Worm (Caenorhabditis elegans) whole organism, L3 larva: ENCODE results near the gene T23F2.4.

Source experiments
- R02D3.7 ChIP-seq: fragments of 150-350 bp; optimal IDR thresholded peaks from 2 replicates; lab custom pipeline; 2014; ENCODE audit warnings: missing biosample characterization, missing genetic modification characterization
- aly-2 ChIP-seq: fragments of 150-350 bp; optimal IDR thresholded peaks from 2 replicates; lab custom pipeline; 2014; ENCODE audit warnings: missing biosample characterization, missing genetic modification characterization
- ama-1 ChIP-seq: fragments of 150-350 bp; optimal IDR thresholded peaks from 2 replicates; lab custom pipeline; 2018
- ceh-16 ChIP-seq: sonication (generic microtip); optimal IDR thresholded peaks from 2 replicates; lab custom pipeline; 2017; ENCODE audit warnings: missing biosample characterization, missing genetic modification characterization
- ceh-28 ChIP-seq: fragments of 150-350 bp; optimal IDR thresholded peaks from 2 replicates; lab custom pipeline; 2014; ENCODE audit warnings: missing biosample characterization, missing genetic modification reagents, missing genetic modification characterization
- ceh-82 ChIP-seq: fragments of 150-350 bp; optimal IDR thresholded peaks from 2 replicates; lab custom pipeline; 2014; ENCODE audit warnings: missing biosample characterization, missing genetic modification characterization
- ceh-9 ChIP-seq: sonication (generic microtip); optimal IDR thresholded peaks from 2 replicates; lab custom pipeline; 2018; ENCODE audit warnings: missing biosample characterization, missing genetic modification characterization
- daf-12 ChIP-seq: fragments of 150-350 bp; optimal IDR thresholded peaks from 2 replicates; lab custom pipeline; 2014; ENCODE audit warnings: missing biosample characterization, missing genetic modification reagents, missing genetic modification characterization
- egl-27 ChIP-seq: sonication (generic microtip); optimal IDR thresholded peaks from 4 replicates; lab custom pipeline; 2017; ENCODE audit warnings: missing biosample characterization, missing genetic modification reagents, missing genetic modification characterization
- egl-5 ChIP-seq: fragments of 150-350 bp; optimal IDR thresholded peaks from 2 replicates; lab custom pipeline; 2017; ENCODE audit warnings: missing biosample characterization, missing genetic modification reagents, missing genetic modification characterization, inconsistent platforms
- elt-2 ChIP-seq: sonication (generic microtip); optimal IDR thresholded peaks from 2 replicates; lab custom pipeline; 2016; ENCODE audit warnings: missing genetic modification reagents, mild to moderate bottlenecking, missing genetic modification characterization, missing compliant biosample characterization
- eor-1 ChIP-seq, 2 experiments: fragments of 150-350 bp; optimal IDR thresholded peaks; 2 replicates each; lab custom pipeline; 2014 to 2018; ENCODE audit warnings: missing biosample characterization in 2 of 2, missing genetic modification characterization in 2 of 2
- fkh-10 ChIP-seq: sonication (generic microtip); optimal IDR thresholded peaks from 2 replicates; lab custom pipeline; 2017; ENCODE audit warnings: missing biosample characterization, missing genetic modification reagents, missing genetic modification characterization
- fkh-2 ChIP-seq: fragments of 150-350 bp; optimal IDR thresholded peaks from 2 replicates; lab custom pipeline; 2014; ENCODE audit warnings: missing biosample characterization, missing genetic modification reagents, missing genetic modification characterization
- fos-1 ChIP-seq: fragments of 150-350 bp; optimal IDR thresholded peaks from 2 replicates; lab custom pipeline; 2014; ENCODE audit warnings: missing biosample characterization, missing genetic modification characterization
- hmg-11 ChIP-seq: sonication (generic microtip); optimal IDR thresholded peaks from 2 replicates; lab custom pipeline; 2016; ENCODE audit warnings: missing genetic modification characterization, missing compliant biosample characterization
- jun-1 ChIP-seq: fragments of 150-350 bp; optimal IDR thresholded peaks from 2 replicates; lab custom pipeline; 2014; ENCODE audit warnings: missing biosample characterization, missing genetic modification reagents, missing genetic modification characterization
- lin-15B ChIP-seq: fragments of 150-350 bp; optimal IDR thresholded peaks from 2 replicates; lab custom pipeline; 2014; ENCODE audit warnings: missing biosample characterization, missing genetic modification characterization
- lin-39 ChIP-seq: fragments of 150-350 bp; optimal IDR thresholded peaks from 2 replicates; lab custom pipeline; 2018; ENCODE audit warnings: missing biosample characterization, missing genetic modification reagents, missing genetic modification characterization
- lsy-12 ChIP-seq: sonication (generic microtip); optimal IDR thresholded peaks from 2 replicates; lab custom pipeline; 2016; ENCODE audit warnings: mild to moderate bottlenecking, missing genetic modification characterization, missing compliant biosample characterization
- mdl-1 ChIP-seq: fragments of 150-350 bp; optimal IDR thresholded peaks from 2 replicates; lab custom pipeline; 2014; ENCODE audit warnings: missing biosample characterization, missing genetic modification characterization
- mml-1 ChIP-seq: fragments of 150-350 bp; sonication (generic microtip); optimal IDR thresholded peaks from 3 replicates; lab custom pipeline; 2014; ENCODE audit warnings: missing biosample characterization, missing genetic modification characterization
- nfya-1 ChIP-seq: sonication (generic microtip); optimal IDR thresholded peaks from 2 replicates; lab custom pipeline; 2017; ENCODE audit warnings: missing genetic modification characterization, mild to moderate bottlenecking, missing compliant biosample characterization, antibody characterized with exemption, moderate library complexity; ENCODE audit not compliant: insufficient read depth
- nhr-23 ChIP-seq: fragments of 150-350 bp; optimal IDR thresholded peaks from 2 replicates; lab custom pipeline; 2014; ENCODE audit warnings: missing biosample characterization, missing genetic modification reagents, missing genetic modification characterization
- nhr-237 ChIP-seq: fragments of 150-350 bp; optimal IDR thresholded peaks from 2 replicates; lab custom pipeline; 2014; ENCODE audit warnings: missing biosample characterization, missing genetic modification characterization
- nhr-28 ChIP-seq: fragments of 150-350 bp; optimal IDR thresholded peaks from 2 replicates; lab custom pipeline; 2014; ENCODE audit warnings: missing biosample characterization, missing genetic modification characterization
- nhr-43 ChIP-seq: sonication (generic microtip); optimal IDR thresholded peaks from 2 replicates; lab custom pipeline; 2016; ENCODE audit warnings: mild to moderate bottlenecking, missing genetic modification characterization, missing compliant biosample characterization; ENCODE audit not compliant: poor library complexity, severe bottlenecking
- nhr-67 ChIP-seq: fragments of 150-350 bp; optimal IDR thresholded peaks from 2 replicates; lab custom pipeline; 2014; ENCODE audit warnings: missing biosample characterization, missing genetic modification characterization
- nhr-77 ChIP-seq: fragments of 150-350 bp; optimal IDR thresholded peaks from 2 replicates; lab custom pipeline; 2014; ENCODE audit warnings: missing biosample characterization, missing genetic modification characterization
- pha-4 ChIP-seq: fragments of 150-350 bp; optimal IDR thresholded peaks from 2 replicates; lab custom pipeline; 2014; ENCODE audit warnings: missing biosample characterization, missing genetic modification reagents, missing genetic modification characterization
- pqm-1 ChIP-seq: fragments of 150-350 bp; optimal IDR thresholded peaks from 2 replicates; lab custom pipeline; 2017; ENCODE audit warnings: missing biosample characterization, missing genetic modification characterization, inconsistent platforms
- sea-2 ChIP-seq: fragments of 150-350 bp; sonication (generic microtip); optimal IDR thresholded peaks from 4 replicates; lab custom pipeline; 2014; ENCODE audit warnings: missing biosample characterization, missing genetic modification reagents, missing genetic modification characterization
- skn-1 ChIP-seq: fragments of 150-350 bp; optimal IDR thresholded peaks from 2 replicates; lab custom pipeline; 2014; ENCODE audit warnings: missing biosample characterization, missing genetic modification characterization
- snpc-4 ChIP-seq: fragments of 150-350 bp; optimal IDR thresholded peaks from 2 replicates; lab custom pipeline; 2014; ENCODE audit warnings: missing biosample characterization, missing genetic modification characterization
- unc-39 ChIP-seq: sonication (generic microtip); optimal IDR thresholded peaks from 4 replicates; lab custom pipeline; 2017; ENCODE audit warnings: missing biosample characterization, missing genetic modification characterization
- unc-62 ChIP-seq: fragments of 150-350 bp; sonication (generic microtip); optimal IDR thresholded peaks from 4 replicates; lab custom pipeline; 2014; ENCODE audit warnings: missing biosample characterization, missing genetic modification reagents, missing genetic modification characterization
- zag-1 ChIP-seq: fragments of 150-350 bp; optimal IDR thresholded peaks from 2 replicates; lab custom pipeline; 2014; ENCODE audit warnings: missing biosample characterization, missing genetic modification characterization
- ztf-11 ChIP-seq: fragments of 150-350 bp; optimal IDR thresholded peaks from 2 replicates; lab custom pipeline; 2014; ENCODE audit warnings: missing biosample characterization, missing genetic modification characterization
- ztf-4 ChIP-seq: fragments of 150-350 bp; optimal IDR thresholded peaks from 2 replicates; lab custom pipeline; 2014; ENCODE audit warnings: missing biosample characterization, missing genetic modification characterization

The T23F2.4 gene

DNA sequence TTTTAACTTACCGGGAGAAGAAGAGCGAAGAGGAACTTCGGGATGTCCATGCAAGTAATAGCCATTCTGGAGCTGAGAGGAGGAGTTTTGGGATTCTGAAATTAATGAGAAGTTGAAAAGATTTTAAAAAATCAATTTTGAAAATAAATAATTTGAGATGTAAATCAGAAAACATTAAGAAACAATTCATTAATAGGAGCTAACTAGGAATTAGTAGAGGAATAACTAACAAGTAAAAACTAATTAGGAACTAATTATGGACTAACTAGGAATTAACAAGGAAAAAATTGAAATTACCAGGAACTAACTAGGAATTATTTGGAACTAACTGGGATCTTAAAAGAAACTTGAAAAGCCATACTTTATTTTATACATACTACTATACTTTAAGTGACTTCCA is at the start of gene T23F2.4:
Gene T23F2.4 (minus strand): TSS at position 101 of the 400 bp plus-strand sequence.
- no peak for TF ChIP-seq ztf-4 (tag; lab: Kevin White, UChicago)
- TF ChIP-seq jun-1 (tag; lab: Kevin White, UChicago) = no peak
- no peak for TF ChIP-seq nhr-23
- no peak for TF ChIP-seq R02D3.7 (tag; lab: Kevin White, UChicago)
- TF ChIP-seq hmg-11 (tag; lab: Kevin White, UChicago) = no peak
- no peak for TF ChIP-seq nhr-77
- no peak for TF ChIP-seq nhr-67 (tag; lab: Kevin White, UChicago)
- no peak for TF ChIP-seq pha-4 (tag; lab: Kevin White, UChicago)

ce11 chrX:5557966-5558365 is 43.1 kb upstream of the T23F2.4 start, which contains the start of gene C38C5.1:
Gene C38C5.1, plus strand, starts transcription at chrX:5558055.
- TF ChIP-seq egl-5 (no peak), jun-1 (tag; lab: Kevin White, UChicago) (no peak), snpc-4 (no peak), pqm-1 (tag; lab: Kevin White, UChicago) (no peak), lsy-12 (tag; lab: Kevin White, UChicago) (no peak), egl-27 (no peak), nhr-237 (tag; lab: Kevin White, UChicago) (no peak), daf-12 (tag; lab: Kevin White, UChicago) (no peak), zag-1 (tag; lab: Kevin White, UChicago) (no peak), ceh-28 (no peak)

ce11 chrX:5555055-5555629 is 40.3 kb upstream of the T23F2.4 start:
- TF ChIP-seq mml-1 (no peak), ztf-11 (tag; lab: Kevin White, UChicago) (no peak), zag-1 (tag; lab: Kevin White, UChicago) (no peak), elt-2 (no peak), daf-12 (tag; lab: Kevin White, UChicago) (no peak), pqm-1 (tag; lab: Kevin White, UChicago) (no peak), R02D3.7 (tag; lab: Kevin White, UChicago) (no peak), ceh-16 (no peak), ama-1 (lab: Kevin White, UChicago) (no peak), eor-1 (tag; optimal IDR thresholded peaks at IDR 0.05; lab: Kevin White, UChicago) (no peak), lin-39 (tag; lab: Kevin White, UChicago) (no peak), ceh-9 (tag; lab: Kevin White, UChicago) (no peak), sea-2 (no peak)

- no peak for TF ChIP-seq unc-39 (tag; lab: Kevin White, UChicago)
- no peak for TF ChIP-seq nhr-237 (tag; lab: Kevin White, UChicago)
- TF ChIP-seq skn-1 (tag; lab: Kevin White, UChicago) = no peak
- TF ChIP-seq jun-1 (tag; lab: Kevin White, UChicago) = no peak
- no peak for TF ChIP-seq fos-1 (tag; lab: Kevin White, UChicago)
- TF ChIP-seq lin-15B (tag; lab: Kevin White, UChicago) = no peak
- no peak for TF ChIP-seq ceh-82 (tag; lab: Kevin White, UChicago)
- no peak for TF ChIP-seq fkh-2 (tag; lab: Kevin White, UChicago)
These were observed 37.8 kb upstream of the T23F2.4 start, which contains the start of gene ifta-1 for ce11 chrX:5552652-5553051. Gene ifta-1, minus strand, starts transcription at chrX:5552752.

ce11 chrX:5547828-5548227 is 32.9 kb upstream of the T23F2.4 start:
- no peak for TF ChIP-seq mdl-1 (tag; lab: Kevin White, UChicago)
- no peak for TF ChIP-seq ztf-11 (tag; lab: Kevin White, UChicago)
- no peak for TF ChIP-seq elt-2
- no peak for TF ChIP-seq fkh-10 (GFP tag; lab: Kevin White, UChicago)
- TF ChIP-seq nfya-1 (tag; lab: Kevin White, UChicago) = no peak
- TF ChIP-seq nhr-28 (tag; lab: Kevin White, UChicago) = no peak
- TF ChIP-seq nhr-43 (tag; lab: Kevin White, UChicago) = no peak
- TF ChIP-seq ztf-4 (tag; lab: Kevin White, UChicago) = no peak
- TF ChIP-seq aly-2 = no peak
- TF ChIP-seq snpc-4 = no peak
- TF ChIP-seq unc-62 (GFP tag; lab: Kevin White, UChicago) = no peak
- TF ChIP-seq egl-5 = no peak
- TF ChIP-seq ceh-28 = no peak
- TF ChIP-seq nhr-67 (tag; lab: Kevin White, UChicago) = no peak
- TF ChIP-seq nhr-237 (tag; lab: Kevin White, UChicago) = no peak
- no peak for TF ChIP-seq egl-27
- TF ChIP-seq ceh-82 (tag; lab: Kevin White, UChicago) = no peak
